Fruit fly (Drosophila melanogaster) whole organism, embryonic: ENCODE measurements around the gene intr.

Experiments
- Asciz ChIP-seq: fragments of 200-800 bp; sonication (Bioruptor generic); optimal IDR thresholded peaks from 2 replicates; lab custom pipeline; 2017; ENCODE audit warnings: missing biosample characterization, mild to moderate bottlenecking, missing genetic modification characterization, missing genetic modification reagents
- CG11085 ChIP-seq: fragments of 200-800 bp; sonication (Bioruptor generic); IDR thresholded peaks from 2 replicates; pipeline ENCODE4 v1.3.6; 2022; ENCODE audit warnings: missing biosample characterization, missing genetic modification characterization
- CG11504 ChIP-seq: fragments of 200-800 bp; sonication (Bioruptor generic); optimal IDR thresholded peaks from 3 replicates; lab custom pipeline; 2019; ENCODE audit warnings: missing biosample characterization, mild to moderate bottlenecking, missing genetic modification characterization, moderate library complexity
- CG13123 ChIP-seq: fragments of 200-800 bp; sonication (Bioruptor generic); optimal IDR thresholded peaks from 2 replicates; lab custom pipeline; 2016; ENCODE audit warnings: missing biosample characterization, missing genetic modification characterization
- CG13287 ChIP-seq: fragments of 200-800 bp; sonication (Bioruptor generic); IDR thresholded peaks from 2 replicates; pipeline ENCODE4 v1.3.6; 2022; ENCODE audit warnings: missing biosample characterization, missing genetic modification characterization; ENCODE audit not compliant: partially characterized antibody
- CG15011 ChIP-seq: fragments of 200-800 bp; sonication (Bioruptor generic); optimal IDR thresholded peaks from 3 replicates; lab custom pipeline; 2018; ENCODE audit warnings: missing biosample characterization, mild to moderate bottlenecking, missing genetic modification characterization
- CG15073 ChIP-seq: fragments of 200-800 bp; sonication (Bioruptor generic); optimal IDR thresholded peaks from 2 replicates; lab custom pipeline; 2016; ENCODE audit warnings: missing biosample characterization, missing genetic modification characterization
- CG17802 ChIP-seq: fragments of 200-800 bp; sonication (Bioruptor generic); optimal IDR thresholded peaks from 2 replicates; lab custom pipeline; 2018; ENCODE audit warnings: missing biosample characterization, mild to moderate bottlenecking, missing genetic modification characterization, moderate library complexity
- CG17912 ChIP-seq: fragments of 200-800 bp; sonication (Bioruptor generic); optimal IDR thresholded peaks from 2 replicates; lab custom pipeline; 2018; ENCODE audit warnings: missing biosample characterization, mild to moderate bottlenecking, missing genetic modification characterization
- CG1792 ChIP-seq: fragments of 200-800 bp; sonication (Bioruptor generic); optimal IDR thresholded peaks from 2 replicates; lab custom pipeline; 2016; ENCODE audit warnings: missing biosample characterization, missing genetic modification characterization
- CG31441 ChIP-seq: fragments of 200-800 bp; sonication (Bioruptor generic); IDR thresholded peaks from 2 replicates; pipeline ENCODE4 v1.3.6; 2022; ENCODE audit warnings: missing biosample characterization, missing genetic modification characterization
- CG32772 ChIP-seq: fragments of 200-800 bp; sonication (Bioruptor generic); IDR thresholded peaks from 2 replicates; pipeline ENCODE4 v1.3.6; 2022; ENCODE audit warnings: missing biosample characterization, missing genetic modification characterization
- CG3726 ChIP-seq: fragments of 200-800 bp; sonication (Bioruptor generic); IDR thresholded peaks from 3 replicates; pipeline ENCODE4, ENCODE4 v1.3.6; 2022; ENCODE audit warnings: missing biosample characterization, missing genetic modification characterization
- CG4282 ChIP-seq: fragments of 200-800 bp; sonication (Bioruptor generic); optimal IDR thresholded peaks from 2 replicates; lab custom pipeline; 2016; ENCODE audit warnings: missing biosample characterization, missing genetic modification characterization
- CG4424 ChIP-seq: fragments of 200-800 bp; sonication (Bioruptor generic); optimal IDR thresholded peaks from 3 replicates; lab custom pipeline; 2016; ENCODE audit warnings: missing biosample characterization, missing genetic modification characterization
- CG6791 ChIP-seq: fragments of 200-800 bp; sonication (Bioruptor generic); IDR thresholded peaks from 3 replicates; pipeline ENCODE4 v1.3.6; 2022; ENCODE audit warnings: missing biosample characterization, missing genetic modification characterization; ENCODE audit not compliant: partially characterized antibody
- CG7357 ChIP-seq: fragments of 200-800 bp; sonication (Bioruptor generic); IDR thresholded peaks from 3 replicates; pipeline ENCODE4 v1.3.6; 2022; ENCODE audit warnings: missing biosample characterization, missing genetic modification characterization
- CG7556 ChIP-seq: fragments of 200-800 bp; sonication (Bioruptor generic); optimal IDR thresholded peaks from 2 replicates; lab custom pipeline; 2017; ENCODE audit warnings: missing biosample characterization, mild to moderate bottlenecking, missing genetic modification characterization
- CG8478 ChIP-seq: fragments of >200 bp; optimal IDR thresholded peaks from 2 replicates; lab custom pipeline; 2018
- CG8924 ChIP-seq: fragments of 200-800 bp; optimal IDR thresholded peaks from 3 replicates; lab custom pipeline; 2019; ENCODE audit warnings: missing biosample characterization, mild to moderate bottlenecking, missing genetic modification characterization, moderate library complexity
- CG9797 ChIP-seq: fragments of 200-800 bp; sonication (Bioruptor generic); optimal IDR thresholded peaks from 3 replicates; lab custom pipeline; 2018; ENCODE audit warnings: missing biosample characterization, mild to moderate bottlenecking, missing genetic modification characterization
- Dip3 ChIP-seq: fragments of 200-800 bp; sonication (Bioruptor generic); optimal IDR thresholded peaks from 3 replicates; lab custom pipeline; 2016; ENCODE audit warnings: missing biosample characterization, missing genetic modification characterization
- Fer2 ChIP-seq: fragments of 200-800 bp; sonication (Bioruptor generic); optimal IDR thresholded peaks from 2 replicates; lab custom pipeline; 2018; ENCODE audit warnings: missing biosample characterization, mild to moderate bottlenecking, missing genetic modification characterization, moderate library complexity
- HmgZ ChIP-seq: fragments of 200-800 bp; sonication (Bioruptor generic); optimal IDR thresholded peaks from 2 replicates; lab custom pipeline; 2018; ENCODE audit warnings: missing biosample characterization, mild to moderate bottlenecking, missing genetic modification characterization
- Hr39 ChIP-seq: fragments of >200 bp; optimal IDR thresholded peaks from 2 replicates; lab custom pipeline; 2017
- MESR4 ChIP-seq: fragments of 200-800 bp; sonication (Bioruptor generic); optimal IDR thresholded peaks from 2 replicates; lab custom pipeline; 2018; ENCODE audit warnings: missing biosample characterization, mild to moderate bottlenecking, missing genetic modification characterization, moderate library complexity
- Myb ChIP-seq: fragments of 200-800 bp; sonication (Bioruptor generic); optimal IDR thresholded peaks from 2 replicates; lab custom pipeline; 2016; ENCODE audit warnings: missing biosample characterization, missing genetic modification characterization
- Nf-YA ChIP-seq: fragments of 200-800 bp; sonication (Bioruptor generic); IDR thresholded peaks from 2 replicates; pipeline ENCODE4 v1.3.6; 2022; ENCODE audit warnings: missing biosample characterization, missing genetic modification characterization
- Side ChIP-seq: fragments of 200-800 bp; sonication (Bioruptor generic); optimal IDR thresholded peaks from 2 replicates; lab custom pipeline; 2016; ENCODE audit warnings: missing biosample characterization, missing genetic modification characterization
- ash1 ChIP-seq: fragments of 200-800 bp; sonication (Bioruptor generic); optimal IDR thresholded peaks from 2 replicates; lab custom pipeline; 2018; ENCODE audit warnings: missing biosample characterization, mild to moderate bottlenecking, missing genetic modification characterization
- ato ChIP-seq: fragments of 200-800 bp; sonication (Bioruptor generic); IDR thresholded peaks from 2 replicates; pipeline ENCODE4 v1.3.6; 2022; ENCODE audit warnings: missing biosample characterization, missing genetic modification characterization; ENCODE audit not compliant: partially characterized antibody
- cato ChIP-seq: fragments of 200-800 bp; sonication (Bioruptor generic); optimal IDR thresholded peaks from 2 replicates; lab custom pipeline; 2016; ENCODE audit warnings: missing biosample characterization, missing genetic modification characterization, borderline replicate concordance
- chm ChIP-seq: fragments of 200-800 bp; sonication (Bioruptor generic); IDR thresholded peaks from 2 replicates; pipeline ENCODE4 v1.3.6; 2022; ENCODE audit warnings: missing biosample characterization, missing genetic modification characterization
- chn ChIP-seq: fragments of 200-800 bp; sonication (Bioruptor generic); optimal IDR thresholded peaks from 2 replicates; lab custom pipeline; 2016; ENCODE audit warnings: missing biosample characterization, missing genetic modification characterization
- crc ChIP-seq: fragments of 200-800 bp; sonication (Bioruptor generic); optimal IDR thresholded peaks from 2 replicates; lab custom pipeline; 2016; ENCODE audit warnings: missing biosample characterization, missing genetic modification characterization
- ems ChIP-seq: fragments of 200-800 bp; sonication (Bioruptor generic); optimal IDR thresholded peaks from 3 replicates; lab custom pipeline; 2016; ENCODE audit warnings: missing biosample characterization, missing genetic modification characterization
- gcm2 ChIP-seq: fragments of 200-800 bp; sonication (Bioruptor generic); optimal IDR thresholded peaks from 2 replicates; lab custom pipeline; 2016; ENCODE audit warnings: missing biosample characterization, missing genetic modification characterization
- gem ChIP-seq: fragments of 200-800 bp; sonication (Bioruptor generic); optimal IDR thresholded peaks from 2 replicates; lab custom pipeline; 2019; ENCODE audit warnings: missing biosample characterization, mild to moderate bottlenecking, missing genetic modification characterization, moderate library complexity
- grau ChIP-seq: fragments of 200-800 bp; optimal IDR thresholded peaks from 3 replicates; lab custom pipeline; 2019; ENCODE audit warnings: missing biosample characterization, mild to moderate bottlenecking, missing genetic modification characterization, moderate library complexity
- gsb ChIP-seq: fragments of 200-800 bp; sonication (Bioruptor generic); IDR thresholded peaks from 2 replicates; pipeline ENCODE4 v1.3.6; 2022; ENCODE audit warnings: missing biosample characterization, missing genetic modification characterization
- ham ChIP-seq: fragments of 200-800 bp; sonication (Bioruptor generic); IDR thresholded peaks from 2 replicates; pipeline ENCODE4 v1.3.6; 2022; ENCODE audit warnings: missing biosample characterization, missing genetic modification characterization
- jumu ChIP-seq: fragments of 200-800 bp; sonication (Bioruptor generic); optimal IDR thresholded peaks from 3 replicates; lab custom pipeline; 2016; ENCODE audit warnings: missing biosample characterization, missing genetic modification characterization
- lola ChIP-seq, 3 experiments: fragments of >200 bp in 2 of 3; fragments of 200-800 bp in 1 of 3; sonication (Bioruptor generic) in 1 of 3; optimal IDR thresholded peaks; 2 replicates each; lab custom pipeline; 2017 to 2019; ENCODE audit warnings: missing biosample characterization in 3 of 3, missing genetic modification characterization in 3 of 3, mild to moderate bottlenecking in 1 of 3, moderate library complexity in 1 of 3
- luna ChIP-seq: fragments of 200-800 bp; sonication (Bioruptor generic); optimal IDR thresholded peaks from 2 replicates; lab custom pipeline; 2016; ENCODE audit warnings: missing biosample characterization, missing genetic modification characterization
- odd ChIP-seq: fragments of 200-800 bp; sonication (Bioruptor generic); optimal IDR thresholded peaks from 2 replicates; lab custom pipeline; 2017; ENCODE audit warnings: missing biosample characterization, mild to moderate bottlenecking, missing genetic modification characterization
- sim ChIP-seq: fragments of 200-800 bp; sonication (Bioruptor generic); IDR thresholded peaks from 2 replicates; pipeline ENCODE4 v1.3.6; 2022; ENCODE audit warnings: missing biosample characterization, missing genetic modification characterization
- slp2 ChIP-seq: fragments of 200-800 bp; sonication (Bioruptor generic); optimal IDR thresholded peaks from 2 replicates; lab custom pipeline; 2016; ENCODE audit warnings: missing biosample characterization, missing genetic modification characterization
- stwl ChIP-seq: fragments of 200-800 bp; sonication (Bioruptor generic); optimal IDR thresholded peaks from 3 replicates; lab custom pipeline; 2018; ENCODE audit warnings: missing biosample characterization, mild to moderate bottlenecking, missing genetic modification characterization, moderate library complexity
- tgo ChIP-seq: fragments of 200-800 bp; sonication (Bioruptor generic); IDR thresholded peaks from 3 replicates; pipeline ENCODE4 v1.3.6; 2022; ENCODE audit warnings: missing biosample characterization, missing genetic modification characterization
- zfh2 ChIP-seq: fragments of 200-800 bp; sonication (Bioruptor generic); optimal IDR thresholded peaks from 2 replicates; lab custom pipeline; 2016; ENCODE audit warnings: missing biosample characterization, missing genetic modification characterization

intr gene

DNA sequence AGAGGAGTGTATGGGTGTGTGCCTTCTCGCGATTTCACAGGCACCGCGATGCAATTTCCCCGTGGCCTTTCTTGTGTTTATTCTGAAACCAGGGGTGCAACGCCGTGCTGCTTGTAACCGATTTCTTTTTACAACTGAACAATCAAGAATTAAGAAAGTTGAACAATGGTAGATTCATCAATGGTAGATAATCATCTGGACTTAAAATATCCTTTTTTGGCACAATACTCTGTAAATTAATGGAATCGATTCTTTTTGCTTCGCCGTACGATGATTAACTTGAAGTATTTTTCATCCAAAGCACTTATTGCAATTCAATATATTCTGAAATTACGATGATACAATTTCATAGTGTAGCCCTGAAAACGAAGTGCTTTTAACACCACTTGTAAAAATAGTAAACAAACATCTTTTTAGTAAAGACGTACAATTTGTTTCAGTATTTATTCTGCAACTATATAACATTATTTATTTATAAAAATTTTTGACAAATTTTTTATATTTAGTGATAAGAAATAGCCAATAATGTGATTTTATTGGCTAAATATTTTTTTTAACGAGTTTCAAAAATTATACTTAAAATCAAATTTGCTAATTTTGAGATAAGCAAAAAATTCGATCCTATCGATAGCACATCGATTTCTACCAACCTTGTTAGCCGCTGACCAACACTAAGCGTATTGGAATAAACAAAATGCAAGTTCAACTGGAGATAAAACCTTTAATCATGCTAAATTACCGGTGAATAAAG lies 29.4 kb downstream of the intr start, which contains the start of the genes CG1523 and CG1647 (continued):
- no peak for TF ChIP-seq CG15011 (GFP tag; lab: Kevin White, UChicago)
- TF ChIP-seq chm (GFP tag; lab: Robert Waterston, UW), result no peak
- peak; percentile 79 for TF ChIP-seq CG8924
- TF ChIP-seq CG11085 (GFP tag; lab: Robert Waterston, UW), result no peak
- TF ChIP-seq CG32772 (GFP tag; lab: Robert Waterston, UW), result peak; percentile 28
- TF ChIP-seq CG17912 (GFP tag; lab: Kevin White, UChicago), result no peak
- TF ChIP-seq zfh2 (GFP tag; lab: Kevin White, UChicago), result peak; percentile 55
- TF ChIP-seq CG1792 (GFP tag; lab: Kevin White, UChicago), result peak; percentile 21
- no peak for TF ChIP-seq CG4282
- peak; percentile 38 for TF ChIP-seq Myb (GFP tag; lab: Kevin White, UChicago)
- TF ChIP-seq stwl (tag; lab: Kevin White, UChicago), result peak; percentile 66
- TF ChIP-seq Hr39 (lab: Kevin White, UChicago), result no peak
- TF ChIP-seq CG6791 (GFP tag; lab: Robert Waterston, UW), result peak; percentile 39; the same call in 1 of the 3 replicates
- TF ChIP-seq gem, result peak; percentile 82
- peak; percentile 67 for TF ChIP-seq CG13287 (GFP tag; lab: Robert Waterston, UW)
- TF ChIP-seq tgo (GFP tag; lab: Robert Waterston, UW), result peak; percentile 67
- peak; percentile 63 for TF ChIP-seq Fer2 (tag; lab: Kevin White, UChicago)
- TF ChIP-seq ems (GFP tag; lab: Kevin White, UChicago), result no peak
- TF ChIP-seq sim, result 0 out of 2 replicates have a peak, but pooled peaks have one; percentile 7
- TF ChIP-seq CG11504 (tag; lab: Kevin White, UChicago), result no peak
- TF ChIP-seq jumu (GFP tag; lab: Kevin White, UChicago), result peak; percentile 58
- peak; percentile 22 for TF ChIP-seq MESR4 (GFP tag; lab: Kevin White, UChicago)
- TF ChIP-seq HmgZ (tag; lab: Kevin White, UChicago), result peak; percentile 48
- no peak for TF ChIP-seq CG8478 (lab: Kevin White, UChicago)
- TF ChIP-seq slp2, result peak; percentile 5
- TF ChIP-seq ham (GFP tag; lab: Robert Waterston, UW), result no peak
- no peak for TF ChIP-seq Dip3 (GFP tag; lab: Kevin White, UChicago)
- TF ChIP-seq cato (GFP tag; lab: Kevin White, UChicago), result peak; percentile 40
- peak; percentile 42 for TF ChIP-seq chn (GFP tag; lab: Kevin White, UChicago)
- TF ChIP-seq CG31441 (GFP tag; lab: Robert Waterston, UW), result no peak
- TF ChIP-seq ato, result no peak
- TF ChIP-seq odd (GFP tag; lab: Kevin White, UChicago), result no peak
- TF ChIP-seq lola (GFP tag; optimal IDR thresholded peaks at IDR 0.05; lab: Kevin White, UChicago), result peak in 1 of 3 experiments; percentile 78
- peak; percentile 67 for TF ChIP-seq CG4424 (GFP tag; lab: Kevin White, UChicago)
- TF ChIP-seq CG3726, result no peak
- no peak for TF ChIP-seq Asciz (GFP tag; lab: Kevin White, UChicago)
- no peak for TF ChIP-seq CG9797 (GFP tag; lab: Kevin White, UChicago)
- peak; percentile 8 for TF ChIP-seq CG17802 (tag; lab: Kevin White, UChicago)
- peak; percentile 76 for TF ChIP-seq grau (tag; lab: Kevin White, UChicago)
- no peak for TF ChIP-seq ash1 (GFP tag; lab: Kevin White, UChicago)
- TF ChIP-seq crc (GFP tag; lab: Kevin White, UChicago), result peak; percentile 44
- peak; percentile 47; the same call in 2 of the 3 replicates for TF ChIP-seq CG7357
- no peak for TF ChIP-seq gcm2 (GFP tag; lab: Kevin White, UChicago)
- no peak for TF ChIP-seq CG15073 (GFP tag; lab: Kevin White, UChicago)
- no peak for TF ChIP-seq gsb (GFP tag; lab: Robert Waterston, UW)
- TF ChIP-seq CG7556, result peak; percentile 64
- TF ChIP-seq luna, result peak; percentile 20
- peak; percentile 39 for TF ChIP-seq Side (GFP tag; lab: Kevin White, UChicago)
- peak; percentile 4 for TF ChIP-seq CG13123
- peak; percentile 10; the same call in 1 of the 2 replicates for TF ChIP-seq Nf-YA (GFP tag; lab: Robert Waterston, UW)
